Worm (Caenorhabditis elegans) whole organism, L4 larva: ENCODE measurements around the gene F31F6.1.

ENCODE experiments used
- F26F4.8 ChIP-seq: fragments of 200-800 bp; sonication (Bioruptor generic); conservative IDR thresholded peaks from 2 replicates; pipeline ENCODE4 v1.3.6; 2022; ENCODE audit warnings: missing genetic modification characterization, missing compliant biosample characterization
- F44E2.7 ChIP-seq: fragments of 200-800 bp; sonication (Bioruptor generic); IDR thresholded peaks from 2 replicates; pipeline ENCODE4 v2.1.2; 2022; ENCODE audit warnings: missing genetic modification characterization, missing compliant biosample characterization
- F49E8.2 ChIP-seq: sonication (generic microtip); optimal IDR thresholded peaks from 2 replicates; lab custom pipeline; 2016; ENCODE audit warnings: missing compliant biosample characterization, mild to moderate bottlenecking, missing genetic modification characterization, borderline replicate concordance
- R02D3.7 ChIP-seq: fragments of 150-350 bp; sonication (generic microtip); optimal IDR thresholded peaks from 3 replicates; lab custom pipeline; 2014; ENCODE audit warnings: missing biosample characterization, missing genetic modification characterization
- T26A8.4 ChIP-seq: fragments of 200-800 bp; sonication (Bioruptor generic); IDR thresholded peaks from 2 replicates; pipeline ENCODE4 v1.3.6; 2022; ENCODE audit warnings: missing genetic modification characterization, missing compliant biosample characterization
- Y5F2A.4 ChIP-seq: fragments of 200-800 bp; sonication (Bioruptor generic); optimal IDR thresholded peaks from 2 replicates; lab custom pipeline; 2018; ENCODE audit warnings: mild to moderate bottlenecking, missing genetic modification characterization, missing compliant biosample characterization
- Y75B8A.6 ChIP-seq: fragments of 200-800 bp; sonication (Bioruptor generic); IDR thresholded peaks from 2 replicates; pipeline ENCODE4 v1.3.6; 2022; ENCODE audit warnings: missing genetic modification reagents, missing genetic modification characterization, missing compliant biosample characterization
- arid-1 ChIP-seq: fragments of 200-800 bp; sonication (Bioruptor generic); conservative IDR thresholded peaks from 2 replicates; pipeline ENCODE4 v1.3.6; 2022; ENCODE audit warnings: missing genetic modification reagents, missing genetic modification characterization, missing compliant biosample characterization
- attf-4 ChIP-seq: sonication (generic microtip); optimal IDR thresholded peaks from 3 replicates; lab custom pipeline; 2017; ENCODE audit warnings: missing biosample characterization, missing genetic modification characterization
- ceh-20 ChIP-seq: fragments of 200-800 bp; sonication (Bioruptor generic); IDR thresholded peaks from 2 replicates; pipeline ENCODE4 v1.3.6; 2022; ENCODE audit warnings: missing genetic modification reagents, missing genetic modification characterization, missing compliant biosample characterization
- ceh-32 ChIP-seq: sonication (generic microtip); optimal IDR thresholded peaks from 2 replicates; lab custom pipeline; 2016; ENCODE audit warnings: mild to moderate bottlenecking, missing genetic modification characterization, missing compliant biosample characterization; ENCODE audit not compliant: poor library complexity
- ceh-62 ChIP-seq: sonication (generic microtip); optimal IDR thresholded peaks from 2 replicates; lab custom pipeline; 2017; ENCODE audit warnings: missing biosample characterization, missing genetic modification characterization
- ceh-82 ChIP-seq: sonication (generic microtip); optimal IDR thresholded peaks from 2 replicates; lab custom pipeline; 2017; ENCODE audit warnings: missing biosample characterization, missing genetic modification characterization
- daf-12 ChIP-seq: fragments of 150-350 bp; optimal IDR thresholded peaks from 2 replicates; lab custom pipeline; 2014; ENCODE audit warnings: missing biosample characterization, missing genetic modification reagents, missing genetic modification characterization
- daf-8 ChIP-seq: fragments of 200-800 bp; sonication (Bioruptor generic); IDR thresholded peaks from 2 replicates; pipeline ENCODE4 v1.3.6; 2022; ENCODE audit warnings: missing genetic modification characterization, missing compliant biosample characterization
- dmd-6 ChIP-seq: fragments of 200-800 bp; sonication (Bioruptor generic); IDR thresholded peaks from 2 replicates; pipeline ENCODE4 v1.3.6; 2022; ENCODE audit warnings: missing genetic modification reagents, missing genetic modification characterization, missing compliant biosample characterization
- dmd-9 ChIP-seq: fragments of 200-800 bp; sonication (Bioruptor generic); IDR thresholded peaks from 2 replicates; pipeline ENCODE4 v1.3.6; 2022; ENCODE audit warnings: missing genetic modification reagents, missing genetic modification characterization, missing compliant biosample characterization
- dpl-1 ChIP-seq: fragments of 150-350 bp; optimal IDR thresholded peaks from 2 replicates; lab custom pipeline; 2014; ENCODE audit warnings: missing biosample characterization, missing genetic modification reagents, missing genetic modification characterization
- duxl-1 ChIP-seq: sonication (generic microtip); optimal IDR thresholded peaks from 2 replicates; lab custom pipeline; 2016; ENCODE audit warnings: mild to moderate bottlenecking, missing genetic modification characterization, moderate library complexity, missing compliant biosample characterization; ENCODE audit not compliant: poor library complexity
- hif-1 ChIP-seq, 2 experiments: sonication (generic microtip); optimal IDR thresholded peaks; 2 replicates each; lab custom pipeline; 2016 to 2017; ENCODE audit warnings: missing compliant biosample characterization in 2 of 2, missing genetic modification characterization in 2 of 2, missing genetic modification reagents in 2 of 2, missing genotype in 2 of 2, mild to moderate bottlenecking in 1 of 2
- lim-7 ChIP-seq: fragments of 200-800 bp; sonication (Bioruptor generic); IDR thresholded peaks from 2 replicates; pipeline ENCODE4 v1.3.6; 2022; ENCODE audit warnings: missing genetic modification characterization, missing compliant biosample characterization
- lin-13 ChIP-seq: fragments of 150-350 bp; optimal IDR thresholded peaks from 2 replicates; lab custom pipeline; 2014; ENCODE audit warnings: missing biosample characterization, missing genetic modification reagents, missing genetic modification characterization
- lin-15B ChIP-seq: fragments of 150-350 bp; sonication (generic microtip); optimal IDR thresholded peaks from 3 replicates; lab custom pipeline; 2014; ENCODE audit warnings: missing biosample characterization, missing genetic modification characterization
- lin-38 ChIP-seq: fragments of 200-800 bp; sonication (Bioruptor generic); IDR thresholded peaks from 2 replicates; pipeline ENCODE4 v1.3.6; 2022; ENCODE audit warnings: missing genetic modification reagents, missing genetic modification characterization, missing compliant biosample characterization
- madf-5 ChIP-seq, 2 experiments: fragments of 200-800 bp; sonication (Bioruptor generic); IDR thresholded peaks; 2 replicates each; pipeline ENCODE4 v1.3.6; 2022; ENCODE audit warnings: missing compliant biosample characterization in 2 of 2, missing genetic modification characterization in 2 of 2
- madf-9 ChIP-seq: fragments of 200-800 bp; sonication (Bioruptor generic); conservative IDR thresholded peaks from 2 replicates; pipeline ENCODE4 v1.3.6; 2022; ENCODE audit warnings: missing genetic modification reagents, missing genetic modification characterization, missing compliant biosample characterization
- mdl-1 ChIP-seq, 2 experiments: fragments of 150-350 bp in 1 of 2; sonication (generic microtip) in 1 of 2; optimal IDR thresholded peaks; 2 replicates each; lab custom pipeline; 2014 to 2017; ENCODE audit warnings: missing biosample characterization in 2 of 2, missing genetic modification characterization in 2 of 2
- mes-2 ChIP-seq: sonication (generic microtip); optimal IDR thresholded peaks from 2 replicates; lab custom pipeline; 2016; ENCODE audit warnings: missing genotype, mild to moderate bottlenecking, missing genetic modification characterization, missing compliant biosample characterization; ENCODE audit not compliant: poor library complexity, severe bottlenecking
- mxl-3 ChIP-seq: fragments of 200-800 bp; sonication (Bioruptor generic); optimal IDR thresholded peaks from 2 replicates; lab custom pipeline; 2018; ENCODE audit warnings: mild to moderate bottlenecking, missing genetic modification characterization, missing compliant biosample characterization
- nhr-10 ChIP-seq: fragments of 150-350 bp; optimal IDR thresholded peaks from 2 replicates; lab custom pipeline; 2014; ENCODE audit warnings: missing biosample characterization, missing genetic modification characterization
- nhr-102 ChIP-seq: sonication (generic microtip); optimal IDR thresholded peaks from 2 replicates; lab custom pipeline; 2016; ENCODE audit warnings: mild to moderate bottlenecking, missing genetic modification characterization, moderate library complexity, missing compliant biosample characterization
- nhr-11 ChIP-seq: fragments of 150-350 bp; optimal IDR thresholded peaks from 2 replicates; lab custom pipeline; 2014; ENCODE audit warnings: missing biosample characterization, missing genetic modification characterization
- nhr-111 ChIP-seq: fragments of 200-800 bp; sonication (Bioruptor generic); optimal IDR thresholded peaks from 2 replicates; lab custom pipeline; 2018; ENCODE audit warnings: mild to moderate bottlenecking, missing genetic modification characterization, missing compliant biosample characterization
- nhr-25 ChIP-seq: sonication (generic microtip); optimal IDR thresholded peaks from 2 replicates; lab custom pipeline; 2017; ENCODE audit warnings: missing genetic modification characterization, mild to moderate bottlenecking, missing compliant biosample characterization, antibody characterized with exemption, moderate library complexity, borderline replicate concordance; ENCODE audit not compliant: insufficient read depth
- nhr-28 ChIP-seq: fragments of 150-350 bp; optimal IDR thresholded peaks from 2 replicates; lab custom pipeline; 2014; ENCODE audit warnings: missing biosample characterization, missing genetic modification characterization
- nhr-6 ChIP-seq: fragments of 150-350 bp; optimal IDR thresholded peaks from 2 replicates; lab custom pipeline; 2014; ENCODE audit warnings: missing biosample characterization, missing genetic modification characterization
- nhr-77 ChIP-seq: fragments of 150-350 bp; optimal IDR thresholded peaks from 2 replicates; lab custom pipeline; 2014; ENCODE audit warnings: missing biosample characterization, missing genetic modification characterization
- pha-4 ChIP-seq, 2 experiments: fragments of 150-350 bp in 1 of 2; fragments of 200-800 bp in 1 of 2; sonication (Bioruptor generic) in 1 of 2; IDR thresholded peaks in 1 of 2; optimal IDR thresholded peaks in 1 of 2; 2 replicates each; pipeline versions ENCODE4 v1.3.6 to Lab custom; 2014 to 2022; ENCODE audit warnings: missing genetic modification characterization in 2 of 2, missing genetic modification reagents in 2 of 2, missing biosample characterization in 1 of 2, missing compliant biosample characterization in 1 of 2
- rbr-2 ChIP-seq: sonication (generic microtip); optimal IDR thresholded peaks from 2 replicates; lab custom pipeline; 2016; ENCODE audit warnings: missing genotype, missing genetic modification characterization, missing compliant biosample characterization
- saeg-2 ChIP-seq: fragments of 200-800 bp; sonication (Bioruptor generic); IDR thresholded peaks from 2 replicates; pipeline ENCODE4 v1.3.6; 2022; ENCODE audit warnings: missing genetic modification reagents, missing genetic modification characterization, missing compliant biosample characterization
- sdz-12 ChIP-seq: fragments of 200-800 bp; sonication (Bioruptor generic); optimal IDR thresholded peaks from 2 replicates; lab custom pipeline; 2018; ENCODE audit warnings: mild to moderate bottlenecking, missing genetic modification characterization, missing compliant biosample characterization
- skn-1 ChIP-seq: fragments of 150-350 bp; optimal IDR thresholded peaks from 2 replicates; lab custom pipeline; 2014; ENCODE audit warnings: missing biosample characterization, missing genetic modification characterization
- snpc-1.2 ChIP-seq: fragments of 200-800 bp; sonication (Bioruptor generic); IDR thresholded peaks from 2 replicates; pipeline ENCODE4 v1.3.6; 2022; ENCODE audit warnings: missing genetic modification reagents, missing genetic modification characterization, missing compliant biosample characterization
- spr-1 ChIP-seq: sonication (generic microtip); optimal IDR thresholded peaks from 2 replicates; lab custom pipeline; 2016; ENCODE audit warnings: mild to moderate bottlenecking, missing genetic modification characterization, missing compliant biosample characterization
- zip-2 ChIP-seq: fragments of 150-350 bp; optimal IDR thresholded peaks from 2 replicates; lab custom pipeline; 2014; ENCODE audit warnings: missing biosample characterization, missing genetic modification characterization
- ztf-7 ChIP-seq: fragments of 150-350 bp; optimal IDR thresholded peaks from 2 replicates; lab custom pipeline; 2014; ENCODE audit warnings: missing biosample characterization, missing genetic modification characterization

Gene F31F6.1

DNA sequence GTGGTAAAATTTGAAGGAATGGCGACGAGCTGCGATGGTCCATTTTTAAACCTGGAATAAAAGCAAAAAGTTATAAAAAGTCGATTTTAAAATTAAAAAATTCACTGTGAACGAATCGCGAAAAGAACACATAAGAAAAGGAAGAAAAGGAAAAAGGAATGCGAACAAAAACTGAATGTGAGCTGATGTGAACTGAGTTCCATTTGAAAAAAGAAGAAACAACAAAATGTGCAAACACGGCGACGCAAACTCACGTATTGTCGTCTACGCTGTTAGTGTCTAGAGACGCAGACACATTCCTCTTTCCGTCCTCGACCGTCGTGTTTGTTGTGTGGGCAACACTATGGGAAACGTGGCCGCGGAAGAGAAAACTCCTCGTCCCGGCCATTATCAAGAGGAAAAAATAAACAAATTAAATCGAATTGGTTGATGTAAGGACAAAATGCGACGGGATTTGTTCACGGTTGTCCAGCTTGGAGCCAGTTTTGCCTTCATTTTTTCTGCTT, 14.3 kb downstream of the F31F6.1 start, which contains the start of the genes C27C12.1 and C27C12.4 (continued):
- TF ChIP-seq daf-12, result no peak
- TF ChIP-seq dmd-9 (GFP tag; lab: Robert Waterston, UW), result 0 out of 2 replicates have a peak, but pooled peaks have one; percentile 18
- TF ChIP-seq skn-1 (tag; lab: Kevin White, UChicago), result no peak
- TF ChIP-seq Y75B8A.6 (GFP tag; lab: Robert Waterston, UW), result no peak
- peak; percentile 88 for TF ChIP-seq nhr-77 (tag; lab: Kevin White, UChicago)
- peak; percentile 94 for TF ChIP-seq mes-2 (tag; lab: Kevin White, UChicago)
- peak; percentile 90 for TF ChIP-seq mxl-3 (GFP tag; lab: Kevin White, UChicago)
- peak; percentile 76 for TF ChIP-seq duxl-1 (tag; lab: Kevin White, UChicago)
- peak; percentile 90 for TF ChIP-seq nhr-28
- no peak for TF ChIP-seq R02D3.7
- TF ChIP-seq T26A8.4 (GFP tag; lab: Robert Waterston, UW), result peak; percentile 69
- TF ChIP-seq F44E2.7 (GFP tag; lab: Robert Waterston, UW), result no peak
- TF ChIP-seq lin-38 (GFP tag; lab: Robert Waterston, UW), result no peak; the same call in 1 of the 2 replicates
- TF ChIP-seq lim-7 (GFP tag; lab: Robert Waterston, UW), result no peak
- TF ChIP-seq lin-15B (tag; lab: Kevin White, UChicago), result no peak
- TF ChIP-seq hif-1 (tag; optimal IDR thresholded peaks at IDR 0.05; lab: Kevin White, UChicago), result peak in 1 of 2 experiments; percentile 86
- no peak for TF ChIP-seq F49E8.2 (tag; lab: Kevin White, UChicago)
- peak; percentile 81 for TF ChIP-seq nhr-11 (tag; lab: Kevin White, UChicago)
- no peak for TF ChIP-seq F26F4.8
- TF ChIP-seq nhr-10 (tag; lab: Kevin White, UChicago), result no peak
- peak; percentile 76 for TF ChIP-seq nhr-6 (tag; lab: Kevin White, UChicago)
- TF ChIP-seq nhr-111 (GFP tag; lab: Kevin White, UChicago), result no peak
- TF ChIP-seq mdl-1 (tag; optimal IDR thresholded peaks at IDR 0.05; lab: Kevin White, UChicago), result peak in 1 of 2 experiments; percentile 65
- TF ChIP-seq ceh-82 (tag; lab: Kevin White, UChicago), result no peak
- TF ChIP-seq lin-13 (GFP tag; lab: Kevin White, UChicago), result peak; percentile 76
- TF ChIP-seq nhr-102 (tag; lab: Kevin White, UChicago), result peak; percentile 77
- TF ChIP-seq madf-5 (GFP tag; IDR thresholded peaks at IDR 0.05; lab: Robert Waterston, UW), result no peak
- TF ChIP-seq ceh-32 (tag; lab: Kevin White, UChicago), result no peak
- no peak; the same call in 1 of the 2 replicates for TF ChIP-seq arid-1 (GFP tag; lab: Robert Waterston, UW)
- TF ChIP-seq pha-4 (GFP tag; IDR thresholded peaks at IDR 0.05; lab: Robert Waterston, UW), result no peak
- peak; percentile 92 for TF ChIP-seq pha-4 (tag; optimal IDR thresholded peaks at IDR 0.05; lab: Kevin White, UChicago)
- 0 out of 2 replicates have a peak, but pooled peaks have one; percentile 45 for TF ChIP-seq ceh-20 (GFP tag; lab: Robert Waterston, UW)
- TF ChIP-seq ceh-62 (tag; lab: Kevin White, UChicago), result no peak
- TF ChIP-seq zip-2 (tag; lab: Kevin White, UChicago), result peak; percentile 57
- peak; percentile 57 for TF ChIP-seq ztf-7 (tag; lab: Kevin White, UChicago)
- peak; percentile 31 for TF ChIP-seq nhr-25 (tag; lab: Kevin White, UChicago)
- no peak for TF ChIP-seq attf-4 (tag; lab: Kevin White, UChicago)
- peak; percentile 47; the same call in 1 of the 2 replicates for TF ChIP-seq madf-9 (GFP tag; lab: Robert Waterston, UW)
- TF ChIP-seq Y5F2A.4 (GFP tag; lab: Kevin White, UChicago), result no peak
- peak; percentile 84 for TF ChIP-seq dmd-6 (GFP tag; lab: Robert Waterston, UW)
- no peak for TF ChIP-seq daf-8 (GFP tag; lab: Robert Waterston, UW)
- 0 out of 2 replicates have a peak, but pooled peaks have one; percentile 19 for TF ChIP-seq saeg-2 (GFP tag; lab: Robert Waterston, UW)
- peak; percentile 71 for TF ChIP-seq dpl-1 (GFP tag; lab: Kevin White, UChicago)
- no peak for TF ChIP-seq sdz-12
- no peak for TF ChIP-seq snpc-1.2 (GFP tag; lab: Robert Waterston, UW)
- TF ChIP-seq spr-1, result peak; percentile 48
- peak; percentile 86 for TF ChIP-seq rbr-2 (tag; lab: Kevin White, UChicago)
